Worm (Caenorhabditis elegans): ENCODE results near the gene clec-64.

clec-64 gene

DNA sequence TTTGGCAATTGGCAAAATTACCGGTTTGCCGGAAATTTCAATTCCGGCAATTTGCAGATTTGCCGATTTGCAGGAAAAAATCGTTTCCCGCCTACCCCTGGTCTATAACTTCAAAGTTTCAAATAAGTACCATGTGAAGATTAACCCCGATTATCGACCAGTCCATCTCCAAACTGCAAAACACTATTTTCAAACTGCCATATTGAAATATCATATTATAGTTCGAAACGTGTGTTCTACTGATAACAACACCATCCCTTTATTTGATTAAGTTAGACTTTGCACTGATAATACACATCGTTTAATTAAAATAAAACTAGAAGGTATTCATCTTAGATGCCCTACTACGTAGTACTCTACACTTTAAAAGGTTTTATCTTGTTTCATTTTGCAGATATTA lies 32.1 kb downstream of the clec-64 start:
- TF ChIP-seq pqm-1 (tag; optimal IDR thresholded peaks at IDR 0.05) (peak; percentile 22), skn-1 (tag; optimal IDR thresholded peaks at IDR 0.05) (no peak), pha-4 (tag; optimal IDR thresholded peaks at IDR 0.05) (no peak), elt-2 (tag; optimal IDR thresholded peaks at IDR 0.05) (peak; percentile 69)

DNA sequence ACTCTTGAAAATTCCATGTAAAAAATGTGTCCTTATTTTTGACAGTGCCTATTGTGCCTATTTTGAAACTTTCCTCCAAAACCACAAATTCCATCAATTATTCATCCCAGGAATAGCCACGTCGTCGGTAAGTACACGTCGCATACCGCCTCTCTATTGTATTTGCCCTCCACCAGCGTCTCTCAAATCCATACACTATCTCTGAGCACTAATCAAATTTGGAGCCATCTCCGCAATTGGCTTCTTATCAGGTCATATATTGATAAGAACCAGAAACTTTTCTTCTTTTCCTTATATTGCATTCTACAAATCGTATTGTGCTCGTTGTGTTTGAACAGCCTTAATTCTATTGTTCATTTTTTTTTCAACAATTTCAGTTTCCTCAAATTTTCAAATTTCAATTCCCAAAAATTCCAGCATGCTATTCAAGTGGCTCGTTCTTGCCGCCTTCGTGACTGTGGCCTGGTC lies 33.4 kb downstream of the clec-64 start, which contains the start of gene dct-18:
TSS of gene dct-18 (plus strand) at position 418 of the 468 bp plus-strand sequence.
- TF ChIP-seq fos-1 (tag; optimal IDR thresholded peaks at IDR 0.05) (no peak), nhr-28 (tag; optimal IDR thresholded peaks at IDR 0.05) (no peak), nhr-237 (tag; optimal IDR thresholded peaks at IDR 0.05) (no peak), nhr-67 (tag; optimal IDR thresholded peaks at IDR 0.05) (no peak), pqm-1 (tag; optimal IDR thresholded peaks at IDR 0.05) (peak; percentile 77), nhr-76 (tag; optimal IDR thresholded peaks at IDR 0.05) (no peak), pha-4 (tag; optimal IDR thresholded peaks at IDR 0.05) (peak; percentile 24), elt-2 (tag; optimal IDR thresholded peaks at IDR 0.05) (peak; percentile 95), ceh-16 (tag; optimal IDR thresholded peaks at IDR 0.05) (no peak)

DNA sequence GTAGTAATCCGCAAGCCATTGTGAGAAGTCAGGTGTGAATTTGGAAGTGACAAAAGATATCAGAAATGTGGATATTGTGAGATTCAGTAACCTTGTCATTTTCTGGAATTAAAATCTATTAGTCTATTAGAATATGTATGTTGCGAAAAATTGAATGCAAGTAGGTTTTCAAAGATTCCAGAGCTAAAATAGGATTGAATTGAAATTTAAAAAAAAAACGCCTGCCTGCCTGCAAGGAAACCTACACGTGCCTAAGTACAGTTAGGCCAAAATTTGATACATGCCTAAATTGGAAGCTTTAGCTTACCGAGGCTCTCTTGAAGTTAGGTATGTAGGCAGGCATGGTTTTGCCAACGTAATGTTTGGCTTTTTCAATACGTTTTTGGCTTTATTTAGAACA lies 37.2 kb downstream of the clec-64 start, which contains the start of gene lips-9:
TSS of gene lips-9 (minus strand) at position 101 of the 400 bp plus-strand sequence.
- no peak for TF ChIP-seq hmg-11 (tag; optimal IDR thresholded peaks at IDR 0.05)
- no peak for TF ChIP-seq nhr-23 (tag; optimal IDR thresholded peaks at IDR 0.05)
- TF ChIP-seq fkh-10 (GFP tag; optimal IDR thresholded peaks at IDR 0.05): no peak
- no peak for TF ChIP-seq jun-1 (tag; optimal IDR thresholded peaks at IDR 0.05)

DNA sequence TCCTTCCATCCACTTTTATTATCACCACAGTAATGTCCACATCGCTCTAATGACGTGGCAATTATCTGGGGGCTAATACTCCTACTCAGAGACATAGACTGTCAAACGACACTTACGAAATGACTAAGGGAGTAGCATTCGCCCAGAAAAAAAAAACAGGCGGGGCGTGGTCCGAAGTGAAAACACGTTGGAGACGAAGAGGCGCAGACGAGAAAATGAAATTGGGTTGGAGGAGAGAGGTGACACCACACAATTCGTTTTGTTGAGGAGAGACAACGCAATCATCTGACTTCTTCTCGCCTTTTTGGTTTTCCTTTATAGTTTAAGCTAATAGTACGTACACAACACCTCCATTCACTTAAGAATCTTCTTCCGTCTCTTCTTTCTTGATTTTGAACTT lies 41.1 kb downstream of the clec-64 start:
- TF ChIP-seq elt-3 (tag; optimal IDR thresholded peaks at IDR 0.05) (peak in 1 of 3 experiments; percentile 25), nfya-1 (tag; optimal IDR thresholded peaks at IDR 0.05; ENCODE audit: insufficient read depth) (no peak), nhr-23 (tag; optimal IDR thresholded peaks at IDR 0.05) (peak; percentile 32), nhr-25 (tag; optimal IDR thresholded peaks at IDR 0.05) (peak; percentile 24)

DNA sequence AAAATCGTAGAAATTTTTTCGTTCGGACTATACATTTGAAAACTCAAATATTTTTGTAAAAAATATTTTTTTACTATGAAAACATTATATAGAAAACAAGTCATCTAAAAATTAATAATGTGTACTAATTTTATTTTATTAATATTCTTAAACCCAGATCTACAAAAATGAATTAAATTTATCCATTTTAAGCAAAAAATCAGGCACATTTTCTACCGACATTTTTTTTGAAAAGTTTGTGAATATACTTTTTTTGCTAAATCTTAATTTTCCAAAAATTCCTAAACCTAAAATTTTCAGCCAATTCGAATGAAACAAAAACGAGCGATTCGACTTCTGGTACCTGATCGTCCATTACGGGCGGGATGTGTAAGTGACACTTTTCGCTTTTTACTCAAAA lies 41.8 kb downstream of the clec-64 start, which contains the start of gene arrd-10:
TSS of gene arrd-10 (plus strand) at position 301 of the 400 bp plus-strand sequence.
- TF ChIP-seq ama-1 (optimal IDR thresholded peaks at IDR 0.05) (no peak), lsy-12 (tag; optimal IDR thresholded peaks at IDR 0.05) (no peak), nhr-67 (tag; optimal IDR thresholded peaks at IDR 0.05) (no peak), nhr-11 (tag; optimal IDR thresholded peaks at IDR 0.05) (no peak), mml-1 (tag; optimal IDR thresholded peaks at IDR 0.05) (no peak), nhr-76 (tag; optimal IDR thresholded peaks at IDR 0.05) (no peak), nfya-1 (tag; optimal IDR thresholded peaks at IDR 0.05; ENCODE audit: insufficient read depth) (no peak)

- TF ChIP-seq snpc-4 (tag; optimal IDR thresholded peaks at IDR 0.05): no peak
- no peak for TF ChIP-seq sea-2 (GFP tag; optimal IDR thresholded peaks at IDR 0.05)
- no peak for TF ChIP-seq fkh-2 (tag; optimal IDR thresholded peaks at IDR 0.05)
- TF ChIP-seq nhr-76 (tag; optimal IDR thresholded peaks at IDR 0.05): no peak
- no peak for TF ChIP-seq tbx-2 (tag; optimal IDR thresholded peaks at IDR 0.05)
- no peak for TF ChIP-seq nhr-25 (tag; optimal IDR thresholded peaks at IDR 0.05)
- TF ChIP-seq mml-1 (tag; optimal IDR thresholded peaks at IDR 0.05): no peak
- TF ChIP-seq egl-5 (tag; optimal IDR thresholded peaks at IDR 0.05): no peak
- TF ChIP-seq ztf-4 (tag; optimal IDR thresholded peaks at IDR 0.05): no peak
- no peak for TF ChIP-seq ama-1 (optimal IDR thresholded peaks at IDR 0.05)
- no peak for TF ChIP-seq ztf-11 (tag; optimal IDR thresholded peaks at IDR 0.05)
- TF ChIP-seq elt-3 (tag; optimal IDR thresholded peaks at IDR 0.05): peak; percentile 51 to 85 (median 83)
- peak; percentile 68 for TF ChIP-seq nhr-43 (tag; optimal IDR thresholded peaks at IDR 0.05; ENCODE audit: poor library complexity, severe bottlenecking)
- TF ChIP-seq lsy-12 (tag; optimal IDR thresholded peaks at IDR 0.05): no peak
- no peak for TF ChIP-seq mdl-1 (tag; optimal IDR thresholded peaks at IDR 0.05)
- peak; percentile 45 for TF ChIP-seq nhr-23 (tag; optimal IDR thresholded peaks at IDR 0.05)
- TF ChIP-seq nfya-1 (tag; optimal IDR thresholded peaks at IDR 0.05; ENCODE audit: insufficient read depth): no peak
- TF ChIP-seq elt-2 (tag; optimal IDR thresholded peaks at IDR 0.05): no peak
Measured at ce11 chrII:12942496-12942895, 44.5 kb downstream of the clec-64 start.
